Fruit fly (Drosophila melanogaster): ENCODE data around the gene RpL37-1.

Gene RpL37-1

DNA sequence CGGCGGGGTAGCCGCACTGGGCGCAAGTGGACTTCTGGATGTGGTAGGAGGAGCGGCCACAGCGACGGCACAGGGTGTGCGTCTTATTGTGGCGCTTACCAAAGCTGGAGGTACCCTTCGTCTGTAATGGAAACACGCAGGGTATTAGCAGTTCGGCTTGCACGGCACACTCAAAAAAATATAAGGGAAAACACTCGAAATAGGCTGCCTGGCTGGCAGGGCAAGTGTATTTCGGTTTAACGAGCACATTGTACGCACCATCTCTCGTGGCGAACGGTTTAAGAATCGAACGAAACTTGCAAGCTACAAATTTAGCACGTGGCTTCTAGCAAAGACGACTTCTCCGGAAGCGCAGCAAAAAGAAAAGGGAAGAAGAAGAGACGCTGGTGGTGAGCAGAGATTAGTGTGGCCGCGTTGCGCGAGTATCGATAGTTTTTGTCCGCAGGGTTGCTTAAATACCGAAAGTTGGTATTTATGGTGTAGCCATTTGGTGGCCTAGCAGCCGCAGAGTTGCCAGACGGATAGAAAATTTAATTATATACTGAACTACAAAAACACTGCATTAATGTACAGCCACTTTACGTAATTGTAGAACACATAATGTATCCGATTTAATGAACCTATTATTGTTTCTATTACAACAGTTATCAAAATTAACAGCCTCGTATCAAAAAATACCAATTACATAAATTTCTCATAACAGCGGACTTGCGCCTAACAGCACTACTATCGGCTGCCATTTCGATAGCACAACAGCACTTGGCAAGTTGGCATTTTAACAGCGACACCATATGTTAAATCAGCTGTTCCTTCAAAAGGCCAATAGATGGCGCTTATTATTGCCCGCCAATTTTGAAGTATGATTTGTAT lies at the start of gene RpL37-1:
Gene RpL37-1, minus strand, starts transcription at position 374 of the 870 bp plus-strand sequence.
- TF ChIP-seq CG7045 (GFP tag; optimal IDR thresholded peaks at IDR 0.05) (peak; percentile 16), CG14711 (tag; optimal IDR thresholded peaks at IDR 0.05) (peak; percentile 47), Hr96 (GFP tag; optimal IDR thresholded peaks at IDR 0.05) (peak; percentile 74), pad (GFP tag; optimal IDR thresholded peaks at IDR 0.05) (peak; percentile 64), CG7101 (tag; optimal IDR thresholded peaks at IDR 0.05) (peak; percentile 78), CG1620 (GFP tag; optimal IDR thresholded peaks at IDR 0.05) (peak; percentile 72), CG5204 (GFP tag; optimal IDR thresholded peaks at IDR 0.05) (peak; percentile 26), kay (GFP tag; ENCODE audit: borderline replicate concordance) (no peak), ovo (GFP tag; optimal IDR thresholded peaks at IDR 0.05) (peak; percentile 78), bab1 (GFP tag; optimal IDR thresholded peaks at IDR 0.05) (peak; percentile 86), tj (GFP tag; optimal IDR thresholded peaks at IDR 0.05) (peak; percentile 62), CG11617 (GFP tag; optimal IDR thresholded peaks at IDR 0.05) (peak; percentile 65), Clk (GFP tag; optimal IDR thresholded peaks at IDR 0.05) (no peak), Crg-1 (GFP tag; optimal IDR thresholded peaks at IDR 0.05) (peak; percentile 64), CG12768 (GFP tag; optimal IDR thresholded peaks at IDR 0.05) (no peak), cic (GFP tag; optimal IDR thresholded peaks at IDR 0.05) (peak; percentile 19), toe (GFP tag; optimal IDR thresholded peaks at IDR 0.05) (no peak), CG33017 (tag; optimal IDR thresholded peaks at IDR 0.05) (no peak), cnc (optimal IDR thresholded peaks at IDR 0.05) (no peak), Mnt (GFP tag; optimal IDR thresholded peaks at IDR 0.05) (peak; percentile 96)

DNA sequence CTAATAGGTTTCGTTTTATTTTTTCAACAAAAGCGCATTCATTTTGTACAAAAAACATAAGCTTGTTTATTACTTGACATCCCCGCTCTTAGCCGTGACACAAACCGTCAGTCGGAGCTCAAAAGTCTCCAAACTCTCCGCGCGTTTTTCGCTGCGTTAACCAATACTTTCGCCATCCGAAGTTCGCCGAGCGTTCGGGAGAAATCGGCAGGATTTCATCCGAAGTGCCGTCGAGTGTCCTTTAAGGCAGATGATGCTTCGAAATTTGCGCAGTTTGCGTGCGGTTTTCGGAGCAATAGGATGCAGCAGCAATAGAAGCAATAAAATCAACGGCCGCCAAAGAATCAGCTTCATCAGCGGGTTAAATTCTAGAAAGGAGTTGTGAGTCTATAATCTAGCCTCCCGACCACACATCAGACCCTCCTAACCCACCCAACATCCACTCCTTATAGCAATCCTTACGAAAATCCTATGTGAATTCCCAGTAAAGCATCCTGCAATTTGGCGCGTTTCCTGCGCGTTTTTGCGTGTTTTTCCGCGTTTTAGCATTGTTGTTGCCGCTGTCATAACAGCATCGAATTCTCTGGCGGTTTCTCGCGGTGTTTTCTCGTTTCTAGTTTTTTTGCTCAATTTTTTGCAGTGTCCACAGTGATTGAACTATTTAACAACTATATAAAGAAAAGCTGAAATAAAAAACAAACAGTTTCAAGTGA lies 36.2 kb upstream of the RpL37-1 start, which contains the start of gene CG43737:
Gene CG43737, plus strand, starts transcription at position 271 of the 713 bp plus-strand sequence.
- TF ChIP-seq CG12768 (GFP tag; optimal IDR thresholded peaks at IDR 0.05), result no peak
- TF ChIP-seq CG1620 (GFP tag; optimal IDR thresholded peaks at IDR 0.05), result no peak
- no peak for TF ChIP-seq pad (GFP tag; optimal IDR thresholded peaks at IDR 0.05)
- TF ChIP-seq Mnt (GFP tag; optimal IDR thresholded peaks at IDR 0.05), result no peak
- no peak for TF ChIP-seq bab1 (GFP tag; optimal IDR thresholded peaks at IDR 0.05)
- TF ChIP-seq CG14711 (tag; optimal IDR thresholded peaks at IDR 0.05), result no peak
- no peak for TF ChIP-seq CG33017 (tag; optimal IDR thresholded peaks at IDR 0.05)
- TF ChIP-seq cic (GFP tag; optimal IDR thresholded peaks at IDR 0.05), result no peak
- no peak for TF ChIP-seq tj (GFP tag; optimal IDR thresholded peaks at IDR 0.05)
- no peak for TF ChIP-seq CG7101 (tag; optimal IDR thresholded peaks at IDR 0.05)
- no peak for TF ChIP-seq Crg-1 (GFP tag; optimal IDR thresholded peaks at IDR 0.05)
- TF ChIP-seq kay (GFP tag; ENCODE audit: borderline replicate concordance), result no peak
- no peak for TF ChIP-seq CG11617 (GFP tag; optimal IDR thresholded peaks at IDR 0.05)

DNA sequence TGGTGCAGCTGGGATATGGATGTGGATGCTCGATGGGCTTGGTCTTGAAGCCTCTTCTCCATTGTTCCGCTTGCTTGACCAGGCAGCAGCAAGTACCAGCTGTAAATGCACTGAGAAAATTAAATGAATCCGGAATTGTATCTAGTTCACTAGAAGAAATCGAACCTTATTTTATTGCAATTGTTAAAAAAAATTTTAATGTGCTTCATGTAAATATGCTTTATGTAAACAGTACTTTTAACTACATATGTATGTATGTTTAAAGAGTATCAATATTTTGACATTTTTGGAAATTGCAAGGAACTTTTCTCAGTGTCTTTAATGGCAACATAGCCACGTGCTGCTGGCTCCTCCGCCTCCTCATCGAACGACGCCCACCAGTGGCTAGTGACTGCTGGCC lies 25.7 kb upstream of the RpL37-1 start:
- no peak for TF ChIP-seq Hr96 (GFP tag; optimal IDR thresholded peaks at IDR 0.05)
- TF ChIP-seq ovo (GFP tag; optimal IDR thresholded peaks at IDR 0.05), result no peak
- TF ChIP-seq CG7045 (GFP tag; optimal IDR thresholded peaks at IDR 0.05), result no peak
- no peak for TF ChIP-seq toe (GFP tag; optimal IDR thresholded peaks at IDR 0.05)
- no peak for TF ChIP-seq cnc (optimal IDR thresholded peaks at IDR 0.05)
- no peak for TF ChIP-seq CG5204 (GFP tag; optimal IDR thresholded peaks at IDR 0.05)
- TF ChIP-seq cic (GFP tag; optimal IDR thresholded peaks at IDR 0.05), result no peak
- no peak for TF ChIP-seq CG12768 (GFP tag; optimal IDR thresholded peaks at IDR 0.05)
- no peak for TF ChIP-seq Crg-1 (GFP tag; optimal IDR thresholded peaks at IDR 0.05)
- TF ChIP-seq Clk (GFP tag; optimal IDR thresholded peaks at IDR 0.05), result no peak
- TF ChIP-seq Mnt (GFP tag; optimal IDR thresholded peaks at IDR 0.05), result no peak

DNA sequence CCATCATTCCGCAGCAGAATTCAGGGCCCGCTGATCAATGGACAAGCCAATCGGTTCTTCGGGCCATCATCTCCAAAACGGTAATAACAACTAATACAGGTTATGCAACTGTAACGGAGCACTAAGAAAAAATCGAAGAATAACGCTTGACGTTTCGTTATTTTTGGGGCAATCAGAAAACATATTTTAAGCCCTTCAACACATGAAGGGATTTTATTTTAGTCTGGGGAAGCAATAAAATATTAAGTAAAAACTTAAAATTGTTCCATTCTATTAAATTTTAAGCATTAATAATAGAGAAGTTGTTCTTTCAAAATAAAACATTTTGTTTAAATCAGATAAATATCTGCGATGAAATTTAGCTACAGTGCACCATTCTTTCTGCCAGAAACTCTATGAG lies 24.2 kb upstream of the RpL37-1 start:
- TF ChIP-seq CG1620 (GFP tag; optimal IDR thresholded peaks at IDR 0.05), result no peak
- TF ChIP-seq pad (GFP tag; optimal IDR thresholded peaks at IDR 0.05), result no peak
- no peak for TF ChIP-seq CG12768 (GFP tag; optimal IDR thresholded peaks at IDR 0.05)
- TF ChIP-seq Mnt (GFP tag; optimal IDR thresholded peaks at IDR 0.05), result no peak
- TF ChIP-seq Hr96 (GFP tag; optimal IDR thresholded peaks at IDR 0.05), result no peak

DNA sequence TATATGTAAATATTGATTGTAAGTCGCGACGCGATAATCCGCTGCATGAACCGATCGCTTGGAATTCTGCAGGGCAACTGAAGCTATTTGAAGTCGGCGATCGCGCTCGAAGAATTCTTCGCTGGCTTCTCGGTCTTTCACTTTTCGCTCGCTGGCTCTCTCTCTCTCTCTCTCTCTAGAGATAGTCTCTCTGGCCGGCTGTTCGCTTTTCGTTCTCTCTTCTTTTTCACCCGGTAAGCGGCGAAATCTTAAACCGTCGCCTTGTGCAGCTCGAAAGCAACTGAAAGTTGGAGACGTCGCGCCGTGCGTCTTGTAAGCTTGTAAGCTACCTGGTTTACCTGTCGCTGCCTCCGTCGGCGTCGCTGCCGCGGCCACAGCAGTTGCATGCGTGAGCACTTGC lies 23.8 kb upstream of the RpL37-1 start, which contains the start of gene CG9095:
Gene CG9095, minus strand, starts transcription at position 285 of the 400 bp plus-strand sequence.
- TF ChIP-seq kay (GFP tag; ENCODE audit: borderline replicate concordance) (no peak), CG12768 (GFP tag; optimal IDR thresholded peaks at IDR 0.05) (no peak), CG33017 (tag; optimal IDR thresholded peaks at IDR 0.05) (no peak), cnc (optimal IDR thresholded peaks at IDR 0.05) (no peak), toe (GFP tag; optimal IDR thresholded peaks at IDR 0.05) (no peak), Mnt (GFP tag; optimal IDR thresholded peaks at IDR 0.05) (no peak), CG1620 (GFP tag; optimal IDR thresholded peaks at IDR 0.05) (no peak), ovo (GFP tag; optimal IDR thresholded peaks at IDR 0.05) (no peak), CG7045 (GFP tag; optimal IDR thresholded peaks at IDR 0.05) (no peak), CG5204 (GFP tag; optimal IDR thresholded peaks at IDR 0.05) (no peak), Hr96 (GFP tag; optimal IDR thresholded peaks at IDR 0.05) (no peak), pad (GFP tag; optimal IDR thresholded peaks at IDR 0.05) (no peak), CG7101 (tag; optimal IDR thresholded peaks at IDR 0.05) (no peak), Crg-1 (GFP tag; optimal IDR thresholded peaks at IDR 0.05) (no peak), bab1 (GFP tag; optimal IDR thresholded peaks at IDR 0.05) (no peak), tj (GFP tag; optimal IDR thresholded peaks at IDR 0.05) (no peak), CG11617 (GFP tag; optimal IDR thresholded peaks at IDR 0.05) (no peak), Clk (GFP tag; optimal IDR thresholded peaks at IDR 0.05) (no peak)

Data from whole organism, adult.